Worm (Caenorhabditis elegans): ENCODE measurements around the gene vps-60.

ce11 chrV:8588079-8588478 lies 17.8 kb downstream of the vps-60 start, which contains the start of gene C10B5.3:
- TF ChIP-seq cey-2 (tag; optimal IDR thresholded peaks at IDR 0.05; ENCODE audit: borderline replicate concordance, insufficient read depth) (no peak), lin-13 (GFP tag; optimal IDR thresholded peaks at IDR 0.05) (no peak)
